Fruit fly (Drosophila melanogaster): ENCODE data around the gene Cals.
A peak's percentile ranks its signal among the peaks of the same experiment; 100 is the strongest.

Gene Cals

dm6 chr4:1123769-1124493 lies 774 bp upstream of the Cals start, which contains the start of gene Arf4:
TSS of gene Arf4 (plus strand) at chr4:1124167.
- TF ChIP-seq Eip74EF (GFP tag; optimal IDR thresholded peaks at IDR 0.05), result peak in 1 of 2 experiments; percentile 64
- TF ChIP-seq trem (tag; optimal IDR thresholded peaks at IDR 0.05), result peak; percentile 30
- TF ChIP-seq ssp (GFP tag; IDR thresholded peaks at IDR 0.05), result peak; percentile 96
- TF ChIP-seq Sry-δ (GFP tag; optimal IDR thresholded peaks at IDR 0.05), result peak; percentile 31
- peak; percentile 18 for TF ChIP-seq phol (tag; optimal IDR thresholded peaks at IDR 0.05)
- peak; percentile 1 for TF ChIP-seq CG13424 (tag; optimal IDR thresholded peaks at IDR 0.05)
- TF ChIP-seq Ets97D (GFP tag; optimal IDR thresholded peaks at IDR 0.05), result peak; percentile 18
- peak; percentile 44 for TF ChIP-seq CG12659 (GFP tag; optimal IDR thresholded peaks at IDR 0.05)
- TF ChIP-seq pfk (GFP tag; optimal IDR thresholded peaks at IDR 0.05), result peak; percentile 71
- TF ChIP-seq CG12236 (GFP tag; optimal IDR thresholded peaks at IDR 0.05), result no peak
- TF ChIP-seq CG1024 (GFP tag; IDR thresholded peaks at IDR 0.05), result peak; percentile 94
- TF ChIP-seq lola (GFP tag; optimal IDR thresholded peaks at IDR 0.05), result peak in 1 of 3 experiments; percentile 80
- no peak for TF ChIP-seq Fer2 (tag; optimal IDR thresholded peaks at IDR 0.05)
- peak; percentile 98 for TF ChIP-seq CG30020 (tag; optimal IDR thresholded peaks at IDR 0.05)
- peak; percentile 91 for TF ChIP-seq CG7357 (GFP tag; IDR thresholded peaks at IDR 0.05)
- TF ChIP-seq CG4617 (GFP tag; optimal IDR thresholded peaks at IDR 0.05; ENCODE audit: borderline replicate concordance), result peak; percentile 56
- peak; percentile 71 for TF ChIP-seq gfzf (GFP tag; optimal IDR thresholded peaks at IDR 0.05)
- no peak for TF ChIP-seq gcm (GFP tag; optimal IDR thresholded peaks at IDR 0.05)
- TF ChIP-seq Med (GFP tag), result peak; percentile 63
- TF ChIP-seq gem (tag; optimal IDR thresholded peaks at IDR 0.05), result peak; percentile 6
- peak; percentile 47 for TF ChIP-seq Lhr (GFP tag; optimal IDR thresholded peaks at IDR 0.05)
- TF ChIP-seq CG14710 (tag; optimal IDR thresholded peaks at IDR 0.05), result peak; percentile 11
- peak; percentile 44 for TF ChIP-seq pzg (GFP tag; optimal IDR thresholded peaks at IDR 0.05)
- TF ChIP-seq CG4730 (GFP tag; IDR thresholded peaks at IDR 0.05), result no peak
- peak; percentile 37 for TF ChIP-seq BEAF-32 (GFP tag; optimal IDR thresholded peaks at IDR 0.05)
- TF ChIP-seq row (GFP tag; IDR thresholded peaks at IDR 0.05), result peak; percentile 71
- TF ChIP-seq eve (GFP tag; optimal IDR thresholded peaks at IDR 0.05), result peak in 1 of 2 experiments; percentile 34
- TF ChIP-seq E2f1 (GFP tag; IDR thresholded peaks at IDR 0.05), result no peak
- no peak for TF ChIP-seq CG2202 (tag; optimal IDR thresholded peaks at IDR 0.05)
- TF ChIP-seq peb (GFP tag; IDR thresholded peaks at IDR 0.05), result no peak
- TF ChIP-seq CG17802 (tag; optimal IDR thresholded peaks at IDR 0.05), result peak; percentile 97
- no peak for TF ChIP-seq Sox100B (GFP tag; optimal IDR thresholded peaks at IDR 0.05)
- TF ChIP-seq CG17829 (tag; optimal IDR thresholded peaks at IDR 0.05), result peak; percentile 2
- 0 out of 3 replicates have a peak, but pooled peaks have one; percentile 21 for TF ChIP-seq CG17361 (GFP tag; IDR thresholded peaks at IDR 0.05)
- peak; percentile 73 for TF ChIP-seq sens (GFP tag)
- no peak for TF ChIP-seq CG18476 (GFP tag; optimal IDR thresholded peaks at IDR 0.05)
- TF ChIP-seq CG1603 (tag; optimal IDR thresholded peaks at IDR 0.05), result peak; percentile 82
- peak; percentile 86 for TF ChIP-seq MESR4 (GFP tag; optimal IDR thresholded peaks at IDR 0.05)
- peak; percentile 10 for TF ChIP-seq Fer1 (GFP tag; optimal IDR thresholded peaks at IDR 0.05)
- TF ChIP-seq YL-1 (GFP tag; optimal IDR thresholded peaks at IDR 0.05), result peak; percentile 45
- peak; percentile 71 for TF ChIP-seq CG11723 (GFP tag; optimal IDR thresholded peaks at IDR 0.05)
